Fruit fly (Drosophila melanogaster) whole organism, embryonic: ENCODE measurements around the gene CG1307.

ENCODE experiments used
- CG1233 ChIP-seq: fragments of 200-800 bp; sonication (Bioruptor generic); optimal IDR thresholded peaks from 4 replicates; lab custom pipeline; 2018; ENCODE audit warnings: missing biosample characterization, mild to moderate bottlenecking, missing genetic modification characterization
- CG7271 ChIP-seq: fragments of 200-800 bp; sonication (Bioruptor generic); optimal IDR thresholded peaks from 2 replicates; lab custom pipeline; 2018; ENCODE audit warnings: missing biosample characterization, mild to moderate bottlenecking, missing genetic modification characterization, moderate library complexity
- CG8478 ChIP-seq: fragments of >200 bp; optimal IDR thresholded peaks from 2 replicates; lab custom pipeline; 2018
- NfI ChIP-seq: fragments of 200-800 bp; sonication (Bioruptor generic); optimal IDR thresholded peaks from 3 replicates; lab custom pipeline; 2018; ENCODE audit warnings: missing biosample characterization, mild to moderate bottlenecking, missing genetic modification characterization, moderate library complexity
- Spps ChIP-seq: fragments of 200-800 bp; sonication (Bioruptor generic); optimal IDR thresholded peaks from 2 replicates; lab custom pipeline; 2018; ENCODE audit warnings: missing biosample characterization, mild to moderate bottlenecking, missing genetic modification characterization
- YL-1 ChIP-seq: fragments of 200-800 bp; sonication (Bioruptor generic); optimal IDR thresholded peaks from 3 replicates; lab custom pipeline; 2017; ENCODE audit warnings: missing biosample characterization, mild to moderate bottlenecking, missing genetic modification characterization
- ap ChIP-seq: fragments of 200-800 bp; sonication (Bioruptor generic); IDR thresholded peaks from 2 replicates; pipeline ENCODE4 v1.3.6; 2022; ENCODE audit warnings: missing biosample characterization, missing genetic modification characterization
- ind ChIP-seq: fragments of 200-800 bp; sonication (Bioruptor generic); optimal IDR thresholded peaks from 3 replicates; lab custom pipeline; 2016; ENCODE audit warnings: missing biosample characterization, missing genetic modification characterization
- pan ChIP-seq, 4 experiments: fragments of >200 bp in 3 of 4; fragments of 200-800 bp in 1 of 4; sonication (Bioruptor generic) in 1 of 4; optimal IDR thresholded peaks in 3 of 4; IDR thresholded peaks in 1 of 4; 2 replicates each; pipeline versions ENCODE4 v1.3.6 to Lab custom; 2017 to 2022; ENCODE audit warnings: missing biosample characterization in 2 of 4, missing genetic modification characterization in 2 of 4, mixed read lengths in 1 of 4
- ro ChIP-seq: fragments of 200-800 bp; sonication (Bioruptor generic); IDR thresholded peaks from 2 replicates; pipeline ENCODE4 v1.3.6; 2022; ENCODE audit warnings: missing biosample characterization, missing genetic modification characterization
- run ChIP-seq: fragments of 200-800 bp; sonication (Bioruptor generic); optimal IDR thresholded peaks from 3 replicates; lab custom pipeline; 2018; ENCODE audit warnings: missing biosample characterization, mild to moderate bottlenecking, missing genetic modification characterization

DNA sequence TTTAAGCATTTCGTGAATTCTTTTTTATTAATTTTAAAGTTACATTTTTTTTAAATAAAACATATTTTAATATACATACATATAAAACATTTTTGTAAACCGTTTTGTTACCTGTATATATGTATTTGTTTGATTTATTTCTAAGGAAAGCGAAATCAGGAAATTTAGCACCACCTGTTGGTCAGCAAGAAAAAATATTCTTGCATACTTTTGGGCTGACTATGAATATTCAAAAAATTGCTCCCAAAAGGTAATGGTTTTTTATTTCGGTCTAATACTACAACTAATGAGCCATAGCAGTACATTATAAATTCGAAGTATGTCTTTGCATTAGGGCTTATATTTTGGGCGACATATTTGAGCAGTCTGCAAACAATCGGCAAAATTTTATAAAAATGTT, 26.4 kb upstream of the CG1307 start:
- TF ChIP-seq YL-1 (GFP tag; lab: Kevin White, UChicago) (no peak), ro (GFP tag; lab: Robert Waterston, UW) (no peak), pan (optimal IDR thresholded peaks at IDR 0.05; lab: Kevin White, UChicago) (no peak), pan (GFP tag; optimal IDR thresholded peaks at IDR 0.05 in 1 of 2, IDR thresholded peaks at IDR 0.05 in 1 of 2) (no peak), run (tag; lab: Kevin White, UChicago) (no peak), ap (GFP tag; lab: Robert Waterston, UW) (no peak), CG1233 (GFP tag; lab: Kevin White, UChicago) (no peak), CG7271 (tag; lab: Kevin White, UChicago) (no peak), Spps (no peak), NfI (no peak), CG8478 (lab: Kevin White, UChicago) (no peak), ind (no peak)
